Fruit fly (Drosophila melanogaster): ENCODE data around the gene CG14770.

The CG14770 gene

dm6 chrX:1349255-1349654 lies 19.8 kb upstream of the CG14770 start, which contains the start of gene MTPAP (continued):
- TF ChIP-seq CG8944 (GFP tag; optimal IDR thresholded peaks at IDR 0.05) (peak; percentile 11), CG2129 (GFP tag; IDR thresholded peaks at IDR 0.05; ENCODE audit: partially characterized antibody) (0 out of 2 replicates have a peak, but pooled peaks have one; percentile 17), E2f2 (GFP tag; IDR thresholded peaks at IDR 0.05) (peak; percentile 93), grau (tag; optimal IDR thresholded peaks at IDR 0.05) (peak; percentile 25), Sox100B (GFP tag; optimal IDR thresholded peaks at IDR 0.05) (no peak), CG7928 (GFP tag; optimal IDR thresholded peaks at IDR 0.05) (peak; percentile 97), Opbp (GFP tag; IDR thresholded peaks at IDR 0.05; ENCODE audit: partially characterized antibody) (peak; percentile 61; the same call in 1 of the 3 replicates), ems (GFP tag; optimal IDR thresholded peaks at IDR 0.05) (peak; percentile 4), toy (GFP tag; IDR thresholded peaks at IDR 0.05) (no peak), Fer1 (GFP tag; optimal IDR thresholded peaks at IDR 0.05) (peak; percentile 12), dati (GFP tag; IDR thresholded peaks at IDR 0.05) (no peak), Antp (GFP tag; optimal IDR thresholded peaks at IDR 0.05) (peak; percentile 14), CG10267 (tag; optimal IDR thresholded peaks at IDR 0.05) (peak; percentile 27), jumu (GFP tag; optimal IDR thresholded peaks at IDR 0.05) (peak; percentile 30), Med (GFP tag) (peak; percentile 84), stwl (tag; optimal IDR thresholded peaks at IDR 0.05) (peak; percentile 20), ac (GFP tag; optimal IDR thresholded peaks at IDR 0.05) (no peak), Nf-YC (tag; optimal IDR thresholded peaks at IDR 0.05) (peak; percentile 39), CG13775 (GFP tag; optimal IDR thresholded peaks at IDR 0.05) (peak; percentile 35), sens-2 (GFP tag; IDR thresholded peaks at IDR 0.05) (no peak), repo (GFP tag; optimal IDR thresholded peaks at IDR 0.05) (no peak), B-H1 (GFP tag; IDR thresholded peaks at IDR 0.05) (no peak), CG11560 (tag; IDR thresholded peaks at IDR 0.05) (peak; percentile 53; the same call in 1 of the 3 replicates), inv (GFP tag; IDR thresholded peaks at IDR 0.05; ENCODE audit: partially characterized antibody) (peak; percentile 53), knrl (GFP tag; IDR thresholded peaks at IDR 0.05; ENCODE audit: partially characterized antibody) (peak; percentile 69), gfzf (GFP tag; optimal IDR thresholded peaks at IDR 0.05) (peak; percentile 12), CG2202 (tag; optimal IDR thresholded peaks at IDR 0.05) (no peak), Mes4 (GFP tag; optimal IDR thresholded peaks at IDR 0.05) (peak; percentile 2), CG10565 (GFP tag; optimal IDR thresholded peaks at IDR 0.05) (no peak), CG14860 (GFP tag; IDR thresholded peaks at IDR 0.05; ENCODE audit: partially characterized antibody) (peak; percentile 78), Pdp1 (GFP tag; optimal IDR thresholded peaks at IDR 0.05) (peak in 1 of 2 experiments; percentile 0), ind (GFP tag; optimal IDR thresholded peaks at IDR 0.05) (no peak), CG17802 (tag; optimal IDR thresholded peaks at IDR 0.05) (no peak), Camta (GFP tag; optimal IDR thresholded peaks at IDR 0.05) (no peak), CG15514 (GFP tag; optimal IDR thresholded peaks at IDR 0.05) (peak; percentile 70), CG12659 (GFP tag; optimal IDR thresholded peaks at IDR 0.05) (peak; percentile 28), CG6813 (GFP tag; optimal IDR thresholded peaks at IDR 0.05) (no peak), Dp (GFP tag; optimal IDR thresholded peaks at IDR 0.05) (peak; percentile 83), CG7963 (GFP tag; IDR thresholded peaks at IDR 0.05; ENCODE audit: partially characterized antibody) (peak; percentile 28; the same call in 1 of the 3 replicates)
